Fruit fly (Drosophila melanogaster): ENCODE results near the gene Hayan.

dm6 chrX:18486356-18487059 is 2.9 kb upstream of the Hayan start, which contains the start of gene psh:
- TF ChIP-seq CG8478 (optimal IDR thresholded peaks at IDR 0.05) = no peak
- TF ChIP-seq CTCF (optimal IDR thresholded peaks at IDR 0.05) = no peak
